Fruit fly (Drosophila melanogaster) whole organism, embryonic: ENCODE results near the gene CG6766.

ENCODE experiments used
- Awh ChIP-seq: fragments of 200-800 bp; sonication (Bioruptor generic); IDR thresholded peaks from 2 replicates; pipeline ENCODE4, ENCODE4 v1.3.6; 2022; ENCODE audit warnings: missing biosample characterization, missing genetic modification characterization
- BEAF-32 ChIP-seq: fragments of 200-800 bp; sonication (Bioruptor generic); optimal IDR thresholded peaks from 3 replicates; lab custom pipeline; 2017; ENCODE audit warnings: missing biosample characterization, missing genetic modification characterization, mild to moderate bottlenecking, moderate library complexity, missing genetic modification reagents
- Bdp1 ChIP-seq: fragments of 200-800 bp; sonication (Bioruptor generic); optimal IDR thresholded peaks from 3 replicates; lab custom pipeline; 2016; ENCODE audit warnings: missing biosample characterization, missing genetic modification characterization
- CG10431 ChIP-seq: fragments of 200-800 bp; sonication (Bioruptor generic); optimal IDR thresholded peaks from 3 replicates; lab custom pipeline; 2018; ENCODE audit warnings: missing biosample characterization, mild to moderate bottlenecking, missing genetic modification characterization
- CG10654 ChIP-seq: fragments of 200-800 bp; sonication (Bioruptor generic); optimal IDR thresholded peaks from 2 replicates; lab custom pipeline; 2016; ENCODE audit warnings: missing biosample characterization, missing genetic modification characterization
- CG11695 ChIP-seq: fragments of 200-800 bp; sonication (Bioruptor generic); IDR thresholded peaks from 3 replicates; pipeline ENCODE4 v1.3.6; 2022; ENCODE audit warnings: missing biosample characterization, missing genetic modification characterization
- CG11696 ChIP-seq: fragments of 200-800 bp; sonication (Bioruptor generic); IDR thresholded peaks from 2 replicates; pipeline ENCODE4 v1.3.6; 2022; ENCODE audit warnings: missing biosample characterization, missing genetic modification characterization
- CG12155 ChIP-seq: fragments of 200-800 bp; sonication (Bioruptor generic); optimal IDR thresholded peaks from 3 replicates; lab custom pipeline; 2016; ENCODE audit warnings: missing biosample characterization, missing genetic modification characterization
- CG1233 ChIP-seq: fragments of 200-800 bp; sonication (Bioruptor generic); optimal IDR thresholded peaks from 4 replicates; lab custom pipeline; 2018; ENCODE audit warnings: missing biosample characterization, mild to moderate bottlenecking, missing genetic modification characterization
- CG1603 ChIP-seq: fragments of 200-800 bp; sonication (Bioruptor generic); optimal IDR thresholded peaks from 2 replicates; lab custom pipeline; 2019; ENCODE audit warnings: missing biosample characterization, mild to moderate bottlenecking, missing genetic modification characterization, moderate library complexity
- CG1647 ChIP-seq: fragments of 200-800 bp; sonication (Bioruptor generic); optimal IDR thresholded peaks from 3 replicates; lab custom pipeline; 2016; ENCODE audit warnings: missing biosample characterization, missing genetic modification characterization
- CG16863 ChIP-seq: fragments of 200-800 bp; sonication (Bioruptor generic); optimal IDR thresholded peaks from 3 replicates; lab custom pipeline; 2016; ENCODE audit warnings: missing biosample characterization, missing genetic modification characterization
- CG18619 ChIP-seq: fragments of 200-800 bp; sonication (Bioruptor generic); optimal IDR thresholded peaks from 3 replicates; lab custom pipeline; 2017; ENCODE audit warnings: missing biosample characterization, mild to moderate bottlenecking, missing genetic modification characterization
- CG2116 ChIP-seq: fragments of 200-800 bp; sonication (Bioruptor generic); optimal IDR thresholded peaks from 3 replicates; lab custom pipeline; 2018; ENCODE audit warnings: missing biosample characterization, mild to moderate bottlenecking, missing genetic modification characterization
- CG31388 ChIP-seq: fragments of 200-800 bp; sonication (Bioruptor generic); optimal IDR thresholded peaks from 2 replicates; lab custom pipeline; 2016; ENCODE audit warnings: missing biosample characterization, missing genetic modification characterization
- CG34224 ChIP-seq: fragments of 200-800 bp; sonication (Bioruptor generic); IDR thresholded peaks from 3 replicates; pipeline ENCODE4 v1.3.6; 2022; ENCODE audit warnings: missing biosample characterization, missing genetic modification characterization; ENCODE audit not compliant: partially characterized antibody
- CG4854 ChIP-seq: fragments of 200-800 bp; sonication (Bioruptor generic); optimal IDR thresholded peaks from 2 replicates; lab custom pipeline; 2016; ENCODE audit warnings: missing biosample characterization, missing genetic modification characterization, inconsistent platforms
- CG5180 ChIP-seq: fragments of 200-800 bp; sonication (Bioruptor generic); optimal IDR thresholded peaks from 3 replicates; lab custom pipeline; 2017; ENCODE audit warnings: missing biosample characterization, missing genetic modification characterization, mild to moderate bottlenecking, moderate library complexity, missing genetic modification reagents
- CG7271 ChIP-seq: fragments of 200-800 bp; sonication (Bioruptor generic); optimal IDR thresholded peaks from 2 replicates; lab custom pipeline; 2018; ENCODE audit warnings: missing biosample characterization, mild to moderate bottlenecking, missing genetic modification characterization, moderate library complexity
- CG8089 ChIP-seq: fragments of 200-800 bp; sonication (Bioruptor generic); optimal IDR thresholded peaks from 3 replicates; lab custom pipeline; 2016; ENCODE audit warnings: missing biosample characterization, missing genetic modification characterization
- CG9932 ChIP-seq: fragments of 200-800 bp; sonication (Bioruptor generic); IDR thresholded peaks from 2 replicates; pipeline ENCODE4 v1.3.6; 2022; ENCODE audit warnings: missing biosample characterization, missing genetic modification characterization
- CHES-1-like ChIP-seq: fragments of 200-800 bp; sonication (Bioruptor generic); optimal IDR thresholded peaks from 2 replicates; lab custom pipeline; 2016; ENCODE audit warnings: missing biosample characterization, missing genetic modification characterization
- CoRest ChIP-seq: fragments of 200-800 bp; sonication (Bioruptor generic); optimal IDR thresholded peaks from 3 replicates; lab custom pipeline; 2018; ENCODE audit warnings: missing biosample characterization, mild to moderate bottlenecking, missing genetic modification characterization, moderate library complexity
- D19A ChIP-seq: fragments of 200-800 bp; optimal IDR thresholded peaks from 3 replicates; lab custom pipeline; 2019; ENCODE audit warnings: missing biosample characterization, mild to moderate bottlenecking, missing genetic modification characterization, moderate library complexity
- Dek ChIP-seq: fragments of 200-800 bp; sonication (Bioruptor generic); optimal IDR thresholded peaks from 3 replicates; lab custom pipeline; 2019; ENCODE audit warnings: missing biosample characterization, mild to moderate bottlenecking, missing genetic modification characterization, moderate library complexity
- Dip3 ChIP-seq: fragments of 200-800 bp; sonication (Bioruptor generic); optimal IDR thresholded peaks from 3 replicates; lab custom pipeline; 2016; ENCODE audit warnings: missing biosample characterization, missing genetic modification characterization
- Fer1 ChIP-seq: fragments of 200-800 bp; sonication (Bioruptor generic); optimal IDR thresholded peaks from 2 replicates; lab custom pipeline; 2017; ENCODE audit warnings: missing biosample characterization, mild to moderate bottlenecking, missing genetic modification characterization
- Lim3 ChIP-seq: fragments of 200-800 bp; sonication (Bioruptor generic); IDR thresholded peaks from 2 replicates; pipeline ENCODE4 v1.3.6; 2022; ENCODE audit warnings: missing biosample characterization, missing genetic modification characterization
- MBD-R2 ChIP-seq: fragments of 200-800 bp; sonication (Bioruptor generic); IDR thresholded peaks from 2 replicates; pipeline ENCODE4 v1.3.6; 2022; ENCODE audit warnings: missing biosample characterization, missing genetic modification characterization
- Myb ChIP-seq: fragments of 200-800 bp; sonication (Bioruptor generic); optimal IDR thresholded peaks from 2 replicates; lab custom pipeline; 2016; ENCODE audit warnings: missing biosample characterization, missing genetic modification characterization
- Oaz ChIP-seq: fragments of 200-800 bp; sonication (Bioruptor generic); IDR thresholded peaks from 2 replicates; pipeline ENCODE4 v1.3.6; 2022; ENCODE audit warnings: missing biosample characterization, missing genetic modification characterization
- cas ChIP-seq: fragments of 200-800 bp; sonication (Bioruptor generic); IDR thresholded peaks from 2 replicates; pipeline ENCODE4 v1.3.6; 2022; ENCODE audit warnings: missing biosample characterization, missing genetic modification characterization
- caup ChIP-seq: fragments of 200-800 bp; sonication (Bioruptor generic); optimal IDR thresholded peaks from 3 replicates; lab custom pipeline; 2017; ENCODE audit warnings: missing biosample characterization, mild to moderate bottlenecking, missing genetic modification characterization, moderate library complexity; ENCODE audit not compliant: severe bottlenecking
- cwo ChIP-seq: fragments of 200-800 bp; sonication (Bioruptor generic); optimal IDR thresholded peaks from 3 replicates; lab custom pipeline; 2017; ENCODE audit warnings: missing biosample characterization, missing genetic modification characterization, mild to moderate bottlenecking, moderate library complexity, missing genetic modification reagents
- dpn ChIP-seq, 2 experiments: fragments of 200-800 bp; sonication (Bioruptor generic); optimal IDR thresholded peaks; 3 replicates each; lab custom pipeline; 2016; ENCODE audit warnings: missing biosample characterization in 2 of 2, missing genetic modification characterization in 2 of 2
- emc ChIP-seq: fragments of 200-800 bp; sonication (Bioruptor generic); optimal IDR thresholded peaks from 2 replicates; lab custom pipeline; 2016; ENCODE audit warnings: missing biosample characterization, missing genetic modification characterization
- esg ChIP-seq: fragments of 200-800 bp; sonication (Bioruptor generic); conservative IDR thresholded peaks from 2 replicates; pipeline ENCODE4 v1.3.6; 2022; ENCODE audit warnings: missing biosample characterization, missing genetic modification characterization
- gsb ChIP-seq: fragments of 200-800 bp; sonication (Bioruptor generic); IDR thresholded peaks from 2 replicates; pipeline ENCODE4 v1.3.6; 2022; ENCODE audit warnings: missing biosample characterization, missing genetic modification characterization
- hbn ChIP-seq: fragments of 200-800 bp; sonication (Bioruptor generic); IDR thresholded peaks from 2 replicates; pipeline ENCODE4 v1.3.6; 2022; ENCODE audit warnings: missing biosample characterization, missing genetic modification characterization; ENCODE audit not compliant: partially characterized antibody
- hth ChIP-seq: fragments of >200 bp; optimal IDR thresholded peaks from 2 replicates; lab custom pipeline; 2017; ENCODE audit warnings: inconsistent platforms
- jigr1 ChIP-seq: fragments of 200-800 bp; sonication (Bioruptor generic); IDR thresholded peaks from 3 replicates; pipeline ENCODE4 v1.3.6; 2022; ENCODE audit warnings: missing biosample characterization, missing genetic modification characterization
- mam ChIP-seq: fragments of 200-800 bp; sonication (Bioruptor generic); optimal IDR thresholded peaks from 3 replicates; lab custom pipeline; 2016; ENCODE audit warnings: missing biosample characterization, missing genetic modification characterization
- mld ChIP-seq: fragments of 200-800 bp; sonication (Bioruptor generic); IDR thresholded peaks from 3 replicates; pipeline ENCODE4 v1.3.6; 2022; ENCODE audit warnings: missing biosample characterization, missing genetic modification characterization; ENCODE audit not compliant: partially characterized antibody
- pb ChIP-seq: fragments of 200-800 bp; sonication (Bioruptor generic); optimal IDR thresholded peaks from 3 replicates; lab custom pipeline; 2016; ENCODE audit warnings: missing biosample characterization, missing genetic modification characterization
- sens-2 ChIP-seq: fragments of 200-800 bp; sonication (Bioruptor generic); IDR thresholded peaks from 2 replicates; pipeline ENCODE4 v1.3.6; 2022; ENCODE audit warnings: missing biosample characterization, missing genetic modification characterization
- stwl ChIP-seq: fragments of 200-800 bp; sonication (Bioruptor generic); optimal IDR thresholded peaks from 3 replicates; lab custom pipeline; 2018; ENCODE audit warnings: missing biosample characterization, mild to moderate bottlenecking, missing genetic modification characterization, moderate library complexity
- tap ChIP-seq: fragments of 200-800 bp; optimal IDR thresholded peaks from 3 replicates; lab custom pipeline; 2019; ENCODE audit warnings: missing biosample characterization, mild to moderate bottlenecking, missing genetic modification characterization, moderate library complexity
- unpg ChIP-seq: fragments of 200-800 bp; sonication (Bioruptor generic); optimal IDR thresholded peaks from 3 replicates; lab custom pipeline; 2018; ENCODE audit warnings: missing biosample characterization, mild to moderate bottlenecking, missing genetic modification characterization, moderate library complexity
- wdn ChIP-seq: fragments of 200-800 bp; sonication (Bioruptor generic); IDR thresholded peaks from 2 replicates; pipeline ENCODE4 v1.3.6; 2022; ENCODE audit warnings: missing biosample characterization, missing genetic modification characterization

Gene CG6766

DNA sequence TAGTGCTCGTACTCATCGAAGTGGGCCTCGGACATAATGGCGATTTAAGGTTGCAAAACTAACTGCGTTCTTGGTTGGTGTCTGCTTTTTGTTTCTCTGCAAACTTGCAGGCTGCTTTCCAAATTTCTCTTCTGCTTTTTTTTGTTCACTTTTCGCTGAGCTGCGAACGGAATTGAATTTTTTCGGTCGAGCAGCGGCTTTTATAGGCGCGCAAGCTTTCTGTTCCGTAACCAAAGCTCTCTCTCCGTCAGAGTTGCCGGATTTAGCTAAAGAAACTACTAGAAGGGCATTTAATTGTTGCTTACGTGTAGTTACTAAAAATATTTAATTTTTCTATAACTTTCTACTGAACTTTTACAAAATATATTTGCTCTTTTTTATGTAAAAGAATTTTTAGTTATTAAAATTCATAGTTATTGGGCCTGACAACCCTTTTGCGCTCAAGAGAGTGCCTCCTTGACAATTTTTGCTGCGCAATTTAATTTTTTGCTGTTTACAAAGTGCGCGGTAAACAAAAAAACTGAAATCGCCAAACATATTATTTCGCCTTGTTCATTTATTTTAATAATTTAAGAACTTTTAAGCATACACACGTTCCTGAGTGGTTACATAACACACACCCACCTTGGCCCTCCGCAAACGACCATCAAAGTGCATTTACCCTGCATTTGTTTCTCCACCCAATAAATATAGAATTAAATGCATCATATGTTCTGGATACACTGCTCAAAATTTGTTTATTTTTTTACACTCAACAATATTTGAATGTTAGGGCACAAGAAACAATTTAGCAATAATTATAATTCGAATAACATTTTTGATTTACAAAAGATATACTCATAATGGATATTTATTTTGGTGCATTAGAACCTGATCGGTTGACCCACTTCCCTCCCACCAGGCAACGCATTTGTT lies 5.7 kb upstream of the CG6766 start, which contains the start of gene CG6770 (continued):
- peak; percentile 61; the same call in 1 of the 2 replicates for TF ChIP-seq MBD-R2 (GFP tag; lab: Robert Waterston, UW)
- no peak for TF ChIP-seq Bdp1 (GFP tag; lab: Kevin White, UChicago)
- peak; percentile 53 for TF ChIP-seq sens-2 (GFP tag; lab: Robert Waterston, UW)
- peak; percentile 2 for TF ChIP-seq BEAF-32 (GFP tag; lab: Kevin White, UChicago)
- TF ChIP-seq CG10431 (GFP tag; lab: Kevin White, UChicago): peak; percentile 47
- TF ChIP-seq Fer1 (GFP tag; lab: Kevin White, UChicago): peak; percentile 95
- no peak for TF ChIP-seq pb (GFP tag; lab: Kevin White, UChicago)
- peak; percentile 92 for TF ChIP-seq CG11695 (GFP tag; lab: Robert Waterston, UW)
- peak; percentile 43 for TF ChIP-seq CG1233
- peak; percentile 82 for TF ChIP-seq CoRest (tag; lab: Kevin White, UChicago)
- no peak for TF ChIP-seq Lim3 (GFP tag; lab: Robert Waterston, UW)
- peak; percentile 11 for TF ChIP-seq emc (GFP tag; lab: Kevin White, UChicago)
- peak; percentile 60 for TF ChIP-seq cas (GFP tag; lab: Robert Waterston, UW)
- TF ChIP-seq CG18619 (GFP tag; lab: Kevin White, UChicago): peak; percentile 86
- peak; percentile 64 for TF ChIP-seq CG5180 (GFP tag; lab: Kevin White, UChicago)
- peak; percentile 57 for TF ChIP-seq CG1647 (GFP tag; lab: Kevin White, UChicago)
- TF ChIP-seq cwo (GFP tag; lab: Kevin White, UChicago): peak; percentile 86
- TF ChIP-seq Oaz (GFP tag; lab: Robert Waterston, UW): peak; percentile 74
- peak; percentile 79 for TF ChIP-seq gsb (GFP tag; lab: Robert Waterston, UW)
- peak; percentile 85 for TF ChIP-seq CG9932
- TF ChIP-seq CG7271 (tag; lab: Kevin White, UChicago): no peak
- TF ChIP-seq Awh (GFP tag; lab: Robert Waterston, UW): peak; percentile 79
- TF ChIP-seq Dip3 (GFP tag; lab: Kevin White, UChicago): peak; percentile 26
- TF ChIP-seq Myb (GFP tag; lab: Kevin White, UChicago): peak; percentile 14
- TF ChIP-seq CG4854 (GFP tag; lab: Kevin White, UChicago): peak; percentile 30
- no peak for TF ChIP-seq CG34224 (GFP tag; lab: Robert Waterston, UW)
- TF ChIP-seq mld: 0 out of 3 replicates have a peak, but pooled peaks have one; percentile 19
- TF ChIP-seq CG16863 (GFP tag; lab: Kevin White, UChicago): no peak
- TF ChIP-seq jigr1 (GFP tag; lab: Robert Waterston, UW): 0 out of 3 replicates have a peak, but pooled peaks have one; percentile 45
- peak; percentile 80 for TF ChIP-seq tap
- peak; percentile 76 for TF ChIP-seq CG1603 (tag; lab: Kevin White, UChicago)
- no peak for TF ChIP-seq CG8089 (GFP tag; lab: Kevin White, UChicago)
- TF ChIP-seq stwl (tag; lab: Kevin White, UChicago): no peak
- TF ChIP-seq wdn: peak; percentile 87
- peak; percentile 73 for TF ChIP-seq esg (GFP tag; lab: Robert Waterston, UW)
- peak; percentile 71 for TF ChIP-seq CG11696 (GFP tag; lab: Robert Waterston, UW)
- TF ChIP-seq CG12155 (GFP tag; lab: Kevin White, UChicago): peak; percentile 60
- peak; percentile 41 for TF ChIP-seq CHES-1-like (GFP tag; lab: Kevin White, UChicago)
- TF ChIP-seq caup (GFP tag; lab: Kevin White, UChicago): peak; percentile 91
- TF ChIP-seq D19A (tag; lab: Kevin White, UChicago): peak; percentile 74
- peak; percentile 87 for TF ChIP-seq Dek (tag; lab: Kevin White, UChicago)
- peak; percentile 53 for TF ChIP-seq CG2116 (GFP tag; lab: Kevin White, UChicago)
- no peak for TF ChIP-seq hbn (GFP tag; lab: Robert Waterston, UW)
- peak; percentile 14 for TF ChIP-seq CG31388 (GFP tag; lab: Kevin White, UChicago)
- TF ChIP-seq dpn (GFP tag; optimal IDR thresholded peaks at IDR 0.05; lab: Kevin White, UChicago): peak; percentile 71
- no peak for TF ChIP-seq hth
- TF ChIP-seq mam: peak; percentile 45
- peak; percentile 89 for TF ChIP-seq unpg
- TF ChIP-seq CG10654 (GFP tag; lab: Kevin White, UChicago): no peak
